Worm (Caenorhabditis elegans) whole organism, L2 larva: ENCODE data around the gene ZC416.2.
A peak's percentile ranks its signal among the peaks of the same experiment; 100 is the strongest.

ENCODE experiments used
- C34F6.9 ChIP-seq: fragments of 150-350 bp; optimal IDR thresholded peaks from 2 replicates; lab custom pipeline; 2014; ENCODE audit warnings: missing biosample characterization, missing genetic modification characterization
- F13H6.1 ChIP-seq: sonication (generic microtip); optimal IDR thresholded peaks from 2 replicates; lab custom pipeline; 2016; ENCODE audit warnings: missing genetic modification characterization, missing compliant biosample characterization
- R02D3.7 ChIP-seq: fragments of 150-350 bp; optimal IDR thresholded peaks from 2 replicates; lab custom pipeline; 2014; ENCODE audit warnings: missing biosample characterization, missing genetic modification characterization
- ZK546.5 ChIP-seq: sonication (generic microtip); optimal IDR thresholded peaks from 2 replicates; lab custom pipeline; 2017; ENCODE audit warnings: missing biosample characterization, missing genetic modification characterization
- alr-1 ChIP-seq: fragments of 150-350 bp; optimal IDR thresholded peaks from 2 replicates; lab custom pipeline; 2014; ENCODE audit warnings: missing biosample characterization, missing genetic modification characterization
- aly-2 ChIP-seq: fragments of 150-350 bp; optimal IDR thresholded peaks from 2 replicates; lab custom pipeline; 2014; ENCODE audit warnings: missing biosample characterization, missing genetic modification characterization
- ama-1 ChIP-seq: fragments of 150-350 bp; optimal IDR thresholded peaks from 2 replicates; lab custom pipeline; 2018; ENCODE audit warnings: inconsistent platforms
- ceh-16 ChIP-seq: fragments of 150-350 bp; optimal IDR thresholded peaks from 2 replicates; lab custom pipeline; 2014; ENCODE audit warnings: missing biosample characterization, missing genetic modification characterization
- ceh-82 ChIP-seq: fragments of 150-350 bp; optimal IDR thresholded peaks from 2 replicates; lab custom pipeline; 2014; ENCODE audit warnings: missing biosample characterization, missing genetic modification characterization
- crh-2 ChIP-seq: sonication (generic microtip); optimal IDR thresholded peaks from 2 replicates; lab custom pipeline; 2017; ENCODE audit warnings: missing biosample characterization, missing genetic modification characterization
- dmd-4 ChIP-seq: sonication (generic microtip); optimal IDR thresholded peaks from 2 replicates; lab custom pipeline; 2017; ENCODE audit warnings: missing biosample characterization, missing genetic modification characterization
- egl-27 ChIP-seq: sonication (generic microtip); optimal IDR thresholded peaks from 3 replicates; lab custom pipeline; 2017; ENCODE audit warnings: missing biosample characterization, missing genetic modification reagents, missing genetic modification characterization
- elt-3 ChIP-seq: sonication (generic microtip); optimal IDR thresholded peaks from 2 replicates; lab custom pipeline; 2017; ENCODE audit warnings: missing biosample characterization, missing genetic modification characterization
- fos-1 ChIP-seq: fragments of 150-350 bp; optimal IDR thresholded peaks from 2 replicates; lab custom pipeline; 2014; ENCODE audit warnings: missing biosample characterization, missing genetic modification characterization
- gmeb-1 ChIP-seq: fragments of 150-350 bp; optimal IDR thresholded peaks from 2 replicates; lab custom pipeline; 2014; ENCODE audit warnings: missing biosample characterization, missing genetic modification characterization
- lin-11 ChIP-seq: fragments of 150-350 bp; sonication (generic microtip); optimal IDR thresholded peaks from 2 replicates; lab custom pipeline; 2014; ENCODE audit warnings: missing biosample characterization, missing genetic modification characterization, inconsistent platforms, mixed read lengths
- lin-39 ChIP-seq: fragments of 150-350 bp; optimal IDR thresholded peaks from 2 replicates; lab custom pipeline; 2014; ENCODE audit warnings: missing biosample characterization, missing genetic modification reagents, missing genetic modification characterization
- lsy-2 ChIP-seq, 2 experiments: fragments of 150-350 bp in 1 of 2; sonication (generic microtip) in 1 of 2; optimal IDR thresholded peaks; 2 replicates each; lab custom pipeline; 2014 to 2017; ENCODE audit warnings: missing biosample characterization in 2 of 2, missing genetic modification characterization in 2 of 2
- mab-5 ChIP-seq: fragments of 150-350 bp; optimal IDR thresholded peaks from 2 replicates; lab custom pipeline; 2014; ENCODE audit warnings: missing biosample characterization, missing genetic modification characterization
- mbf-1 ChIP-seq: sonication (generic microtip); optimal IDR thresholded peaks from 2 replicates; lab custom pipeline; 2017; ENCODE audit warnings: missing biosample characterization, missing genetic modification characterization
- mdl-1 ChIP-seq, 2 experiments: fragments of 150-350 bp in 1 of 2; sonication (generic microtip) in 1 of 2; optimal IDR thresholded peaks; 2 replicates each; lab custom pipeline; 2017; ENCODE audit warnings: missing biosample characterization in 2 of 2, missing genetic modification characterization in 2 of 2
- nhr-10 ChIP-seq: sonication (generic microtip); optimal IDR thresholded peaks from 2 replicates; lab custom pipeline; 2017; ENCODE audit warnings: missing biosample characterization, missing genetic modification characterization
- nhr-11 ChIP-seq: fragments of 150-350 bp; optimal IDR thresholded peaks from 2 replicates; lab custom pipeline; 2014; ENCODE audit warnings: missing biosample characterization, missing genetic modification characterization
- nhr-129 ChIP-seq: fragments of 150-350 bp; optimal IDR thresholded peaks from 2 replicates; lab custom pipeline; 2014; ENCODE audit warnings: missing biosample characterization, missing genetic modification characterization
- nhr-21 ChIP-seq: fragments of 150-350 bp; optimal IDR thresholded peaks from 2 replicates; lab custom pipeline; 2014; ENCODE audit warnings: missing biosample characterization, missing genetic modification characterization
- nhr-237 ChIP-seq: fragments of 150-350 bp; optimal IDR thresholded peaks from 2 replicates; lab custom pipeline; 2014; ENCODE audit warnings: missing biosample characterization, missing genetic modification characterization
- nhr-25 ChIP-seq: fragments of 150-350 bp; sonication (generic microtip); optimal IDR thresholded peaks from 3 replicates; lab custom pipeline; 2014; ENCODE audit warnings: missing biosample characterization, missing genetic modification characterization
- nhr-6 ChIP-seq: fragments of 150-350 bp; optimal IDR thresholded peaks from 2 replicates; lab custom pipeline; 2014; ENCODE audit warnings: missing biosample characterization, missing genetic modification characterization
- nhr-77 ChIP-seq: fragments of 150-350 bp; optimal IDR thresholded peaks from 2 replicates; lab custom pipeline; 2014; ENCODE audit warnings: missing biosample characterization, missing genetic modification characterization
- peb-1 ChIP-seq: fragments of 150-350 bp; optimal IDR thresholded peaks from 2 replicates; lab custom pipeline; 2014; ENCODE audit warnings: missing biosample characterization, missing genetic modification characterization
- sem-4 ChIP-seq: fragments of 150-350 bp; optimal IDR thresholded peaks from 2 replicates; lab custom pipeline; 2014; ENCODE audit warnings: missing biosample characterization, missing genetic modification reagents, missing genetic modification characterization
- skn-1 ChIP-seq: sonication (generic microtip); optimal IDR thresholded peaks from 2 replicates; lab custom pipeline; 2017; ENCODE audit warnings: missing biosample characterization, missing genetic modification characterization
- sma-3 ChIP-seq: sonication (generic microtip); optimal IDR thresholded peaks from 2 replicates; lab custom pipeline; 2016; ENCODE audit warnings: missing genetic modification reagents, missing genetic modification characterization, missing compliant biosample characterization
- sma-9 ChIP-seq, 2 experiments: fragments of 150-350 bp in 1 of 2; sonication (generic microtip) in 1 of 2; optimal IDR thresholded peaks; 2 replicates each; lab custom pipeline; 2014 to 2016; ENCODE audit warnings: missing genetic modification characterization in 2 of 2, mild to moderate bottlenecking in 1 of 2, missing biosample characterization in 1 of 2, missing compliant biosample characterization in 1 of 2, missing genetic modification reagents in 1 of 2, moderate library complexity in 1 of 2
- snpc-4 ChIP-seq: fragments of 150-350 bp; optimal IDR thresholded peaks from 2 replicates; lab custom pipeline; 2014; ENCODE audit warnings: missing biosample characterization, missing genetic modification characterization
- unc-39 ChIP-seq: fragments of 150-350 bp; optimal IDR thresholded peaks from 2 replicates; lab custom pipeline; 2014; ENCODE audit warnings: missing biosample characterization, missing genetic modification characterization
- unc-55 ChIP-seq: fragments of 150-350 bp; sonication (generic microtip); optimal IDR thresholded peaks from 3 replicates; lab custom pipeline; 2014; ENCODE audit warnings: missing biosample characterization, missing genetic modification reagents, missing genetic modification characterization
- unc-62 ChIP-seq: fragments of 150-350 bp; optimal IDR thresholded peaks from 2 replicates; lab custom pipeline; 2014; ENCODE audit warnings: missing biosample characterization, missing genetic modification reagents, missing genetic modification characterization
- zag-1 ChIP-seq: fragments of 150-350 bp; optimal IDR thresholded peaks from 2 replicates; lab custom pipeline; 2014; ENCODE audit warnings: missing biosample characterization, missing genetic modification characterization
- ztf-1 ChIP-seq: fragments of 200-800 bp; sonication (Bioruptor generic); conservative IDR thresholded peaks from 2 replicates; pipeline ENCODE4 v1.3.6; 2022; ENCODE audit warnings: missing genetic modification characterization, missing compliant biosample characterization
- ztf-11 ChIP-seq: sonication (generic microtip); optimal IDR thresholded peaks from 2 replicates; lab custom pipeline; 2017; ENCODE audit warnings: missing biosample characterization, missing genetic modification characterization

Gene ZC416.2

DNA sequence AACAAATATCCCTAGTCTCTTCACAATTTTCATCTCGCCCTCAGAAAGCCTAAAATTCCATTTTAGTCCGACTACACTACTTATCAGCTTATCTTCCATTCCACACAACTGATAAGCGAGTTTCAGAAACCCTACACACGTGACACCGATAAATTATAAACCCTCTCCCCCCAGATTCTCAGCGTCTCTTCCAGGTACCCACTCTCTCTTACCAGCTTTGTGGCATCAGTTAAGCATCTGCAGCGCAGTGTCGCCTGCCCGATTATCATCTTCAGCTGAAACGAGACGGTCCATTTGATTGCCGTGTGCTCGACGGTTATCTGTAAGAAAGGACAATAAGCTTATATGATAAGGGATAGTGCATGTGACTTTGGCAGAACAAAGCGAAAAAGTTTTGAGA lies 21.6 kb upstream of the ZC416.2 start:
- TF ChIP-seq nhr-21 (tag; lab: Kevin White, UChicago), result no peak
- TF ChIP-seq zag-1 (tag; lab: Kevin White, UChicago), result no peak
- TF ChIP-seq crh-2 (tag; lab: Kevin White, UChicago), result peak; percentile 66
- TF ChIP-seq lin-11 (tag; lab: Kevin White, UChicago), result no peak
- TF ChIP-seq sem-4 (tag; lab: Kevin White, UChicago), result no peak
- TF ChIP-seq alr-1, result no peak
- TF ChIP-seq unc-62 (GFP tag; lab: Kevin White, UChicago), result no peak
- no peak for TF ChIP-seq ztf-1 (GFP tag; lab: Robert Waterston, UW)
- no peak for TF ChIP-seq unc-39 (tag; lab: Kevin White, UChicago)
- peak; percentile 45 for TF ChIP-seq gmeb-1 (tag; lab: Kevin White, UChicago)
- no peak for TF ChIP-seq peb-1 (tag; lab: Kevin White, UChicago)
- no peak for TF ChIP-seq nhr-11 (tag; lab: Kevin White, UChicago)
- TF ChIP-seq ztf-11 (tag; lab: Kevin White, UChicago), result no peak
- TF ChIP-seq mab-5, result no peak
- TF ChIP-seq nhr-237 (tag; lab: Kevin White, UChicago), result no peak
- peak; percentile 52 for TF ChIP-seq sma-9 (GFP tag; optimal IDR thresholded peaks at IDR 0.05; lab: Kevin White, UChicago)
- no peak for TF ChIP-seq sma-9 (tag; optimal IDR thresholded peaks at IDR 0.05; lab: Kevin White, UChicago)
- no peak for TF ChIP-seq aly-2 (tag; lab: Kevin White, UChicago)
- TF ChIP-seq egl-27 (tag; lab: Kevin White, UChicago), result no peak
- TF ChIP-seq C34F6.9 (tag; lab: Kevin White, UChicago), result no peak
- peak; percentile 59 for TF ChIP-seq fos-1 (tag; lab: Kevin White, UChicago)
- TF ChIP-seq mbf-1 (tag; lab: Kevin White, UChicago), result no peak
- TF ChIP-seq nhr-129 (tag; lab: Kevin White, UChicago), result no peak
- TF ChIP-seq mdl-1 (tag; optimal IDR thresholded peaks at IDR 0.05; lab: Kevin White, UChicago), result peak in 1 of 2 experiments; percentile 64
- no peak for TF ChIP-seq elt-3 (tag; lab: Kevin White, UChicago)
- no peak for TF ChIP-seq ceh-16 (tag; lab: Kevin White, UChicago)
- no peak for TF ChIP-seq dmd-4 (tag; lab: Kevin White, UChicago)
- TF ChIP-seq lin-39, result no peak
- TF ChIP-seq ZK546.5, result no peak
- no peak for TF ChIP-seq skn-1 (tag; lab: Kevin White, UChicago)
- no peak for TF ChIP-seq ama-1
- no peak for TF ChIP-seq R02D3.7 (tag; lab: Kevin White, UChicago)
- no peak for TF ChIP-seq snpc-4 (tag; lab: Kevin White, UChicago)
- peak; percentile 43 for TF ChIP-seq sma-3 (GFP tag; lab: Kevin White, UChicago)
- peak; percentile 63 for TF ChIP-seq F13H6.1
- TF ChIP-seq unc-55 (GFP tag; lab: Kevin White, UChicago), result no peak
- no peak for TF ChIP-seq nhr-6
- TF ChIP-seq nhr-25 (tag; lab: Kevin White, UChicago), result no peak

DNA sequence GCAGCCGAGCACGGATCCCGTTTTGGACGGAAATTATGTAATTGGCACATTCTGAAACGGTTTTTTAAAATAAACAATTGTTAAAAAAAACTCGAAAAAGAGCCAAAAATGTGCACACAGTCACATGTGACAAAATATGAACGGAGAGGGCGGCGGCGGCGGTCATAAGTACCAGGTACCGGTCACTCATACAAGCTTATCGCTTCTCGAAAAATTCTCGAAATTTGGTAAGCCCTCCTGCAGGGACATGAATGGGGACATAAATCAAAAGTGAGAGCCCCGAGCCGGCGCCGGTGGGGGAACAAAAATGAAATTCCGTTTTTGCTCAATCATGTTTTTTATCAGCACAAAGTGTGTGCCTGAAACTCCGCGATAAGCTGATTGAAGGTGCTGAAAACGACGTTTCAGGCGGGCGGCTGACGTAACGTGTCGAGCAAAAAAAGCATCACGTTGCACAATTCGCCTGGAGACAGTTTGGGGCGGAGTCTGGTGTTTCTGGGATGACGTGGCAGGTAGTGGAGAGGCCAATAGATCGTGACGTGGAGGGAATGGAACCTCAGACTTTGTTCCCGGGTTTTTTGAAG lies 20.3 kb upstream of the ZC416.2 start, which contains the start of gene ltah-1.2:
Gene ltah-1.2 (minus strand): TSS at position 51 of the 584 bp plus-strand sequence.
- no peak for TF ChIP-seq lin-11 (tag; lab: Kevin White, UChicago)
- no peak for TF ChIP-seq ceh-16 (tag; lab: Kevin White, UChicago)
- no peak for TF ChIP-seq skn-1 (tag; lab: Kevin White, UChicago)
- TF ChIP-seq nhr-25 (tag; lab: Kevin White, UChicago), result no peak
- no peak for TF ChIP-seq ceh-82 (tag; lab: Kevin White, UChicago)
- TF ChIP-seq dmd-4 (tag; lab: Kevin White, UChicago), result no peak
- no peak for TF ChIP-seq peb-1 (tag; lab: Kevin White, UChicago)
- no peak for TF ChIP-seq nhr-77 (tag; lab: Kevin White, UChicago)
- TF ChIP-seq lsy-2 (tag; optimal IDR thresholded peaks at IDR 0.05; lab: Kevin White, UChicago), result no peak
- no peak for TF ChIP-seq ama-1
- TF ChIP-seq sma-9 (GFP tag; optimal IDR thresholded peaks at IDR 0.05; lab: Kevin White, UChicago), result peak; percentile 39
- no peak for TF ChIP-seq sma-9 (tag; optimal IDR thresholded peaks at IDR 0.05; lab: Kevin White, UChicago)
- TF ChIP-seq fos-1 (tag; lab: Kevin White, UChicago), result peak; percentile 54
- no peak for TF ChIP-seq gmeb-1 (tag; lab: Kevin White, UChicago)
- no peak for TF ChIP-seq egl-27 (tag; lab: Kevin White, UChicago)
- peak; percentile 50 for TF ChIP-seq crh-2 (tag; lab: Kevin White, UChicago)
- TF ChIP-seq nhr-10 (tag; lab: Kevin White, UChicago), result no peak
- no peak for TF ChIP-seq nhr-21 (tag; lab: Kevin White, UChicago)
- no peak for TF ChIP-seq alr-1
- TF ChIP-seq unc-55 (GFP tag; lab: Kevin White, UChicago), result no peak
- TF ChIP-seq lin-39, result no peak
- no peak for TF ChIP-seq aly-2 (tag; lab: Kevin White, UChicago)
- no peak for TF ChIP-seq unc-39 (tag; lab: Kevin White, UChicago)
- no peak for TF ChIP-seq ZK546.5
- peak; percentile 39 for TF ChIP-seq F13H6.1
